Worm (Caenorhabditis elegans) whole organism, L4 larva: Measurements from ENCODE around the gene F09F7.6.

Experiments
- D1046.2 ChIP-seq: fragments of 200-800 bp; sonication (Bioruptor generic); IDR thresholded peaks from 2 replicates; pipeline ENCODE4 v1.3.6; 2022; ENCODE audit warnings: missing genetic modification characterization, missing compliant biosample characterization
- F26F4.8 ChIP-seq: fragments of 200-800 bp; sonication (Bioruptor generic); conservative IDR thresholded peaks from 2 replicates; pipeline ENCODE4 v1.3.6; 2022; ENCODE audit warnings: missing genetic modification characterization, missing compliant biosample characterization
- F37D6.2 ChIP-seq: sonication (generic microtip); optimal IDR thresholded peaks from 2 replicates; lab custom pipeline; 2016; ENCODE audit warnings: mild to moderate bottlenecking, missing genetic modification characterization, missing compliant biosample characterization
- F44E2.7 ChIP-seq: fragments of 200-800 bp; sonication (Bioruptor generic); IDR thresholded peaks from 2 replicates; pipeline ENCODE4 v2.1.2; 2022; ENCODE audit warnings: missing genetic modification characterization, missing compliant biosample characterization
- R02D3.7 ChIP-seq: fragments of 150-350 bp; sonication (generic microtip); optimal IDR thresholded peaks from 3 replicates; lab custom pipeline; 2014; ENCODE audit warnings: missing biosample characterization, missing genetic modification characterization
- T26A8.4 ChIP-seq: fragments of 200-800 bp; sonication (Bioruptor generic); IDR thresholded peaks from 2 replicates; pipeline ENCODE4 v1.3.6; 2022; ENCODE audit warnings: missing genetic modification characterization, missing compliant biosample characterization
- ZK337.2 ChIP-seq: fragments of 200-800 bp; sonication (Bioruptor generic); IDR thresholded peaks from 2 replicates; pipeline ENCODE4 v1.3.6; 2022; ENCODE audit warnings: missing genetic modification reagents, missing genetic modification characterization, missing compliant biosample characterization
- ceh-20 ChIP-seq: fragments of 200-800 bp; sonication (Bioruptor generic); IDR thresholded peaks from 2 replicates; pipeline ENCODE4 v1.3.6; 2022; ENCODE audit warnings: missing genetic modification reagents, missing genetic modification characterization, missing compliant biosample characterization
- ceh-28 ChIP-seq: fragments of 150-350 bp; optimal IDR thresholded peaks from 2 replicates; lab custom pipeline; 2014; ENCODE audit warnings: missing biosample characterization, missing genetic modification reagents, missing genetic modification characterization
- ceh-62 ChIP-seq: sonication (generic microtip); optimal IDR thresholded peaks from 2 replicates; lab custom pipeline; 2017; ENCODE audit warnings: missing biosample characterization, missing genetic modification characterization
- ceh-82 ChIP-seq: sonication (generic microtip); optimal IDR thresholded peaks from 2 replicates; lab custom pipeline; 2017; ENCODE audit warnings: missing biosample characterization, missing genetic modification characterization
- ctbp-1 ChIP-seq: fragments of 200-800 bp; sonication (Bioruptor generic); IDR thresholded peaks from 2 replicates; pipeline ENCODE4 v1.3.6; 2022; ENCODE audit warnings: missing genetic modification reagents, missing genetic modification characterization, missing compliant biosample characterization
- daf-16 ChIP-seq, 3 experiments: sonication (generic microtip); optimal IDR thresholded peaks; 2 replicates each; lab custom pipeline; 2016 to 2017; ENCODE audit warnings: missing genetic modification characterization in 3 of 3, missing genetic modification reagents in 3 of 3, mild to moderate bottlenecking in 2 of 3, missing compliant biosample characterization in 2 of 3, missing biosample characterization in 1 of 3, moderate library complexity in 1 of 3
- dmd-8 ChIP-seq: fragments of 200-800 bp; sonication (Bioruptor generic); IDR thresholded peaks from 2 replicates; pipeline ENCODE4 v1.3.6; 2022; ENCODE audit warnings: missing genetic modification characterization, missing compliant biosample characterization
- dmd-9 ChIP-seq: fragments of 200-800 bp; sonication (Bioruptor generic); IDR thresholded peaks from 2 replicates; pipeline ENCODE4 v1.3.6; 2022; ENCODE audit warnings: missing genetic modification reagents, missing genetic modification characterization, missing compliant biosample characterization
- dpl-1 ChIP-seq: fragments of 150-350 bp; optimal IDR thresholded peaks from 2 replicates; lab custom pipeline; 2014; ENCODE audit warnings: missing biosample characterization, missing genetic modification reagents, missing genetic modification characterization
- duxl-1 ChIP-seq: sonication (generic microtip); optimal IDR thresholded peaks from 2 replicates; lab custom pipeline; 2016; ENCODE audit warnings: mild to moderate bottlenecking, missing genetic modification characterization, moderate library complexity, missing compliant biosample characterization; ENCODE audit not compliant: poor library complexity
- dve-1 ChIP-seq: sonication (generic microtip); optimal IDR thresholded peaks from 2 replicates; lab custom pipeline; 2017; ENCODE audit warnings: antibody characterized with exemption, mild to moderate bottlenecking, missing genetic modification characterization, missing compliant biosample characterization; ENCODE audit not compliant: insufficient read depth
- egl-43 ChIP-seq: fragments of 200-800 bp; sonication (Bioruptor generic); IDR thresholded peaks from 2 replicates; pipeline ENCODE4 v1.3.6; 2022; ENCODE audit warnings: missing genetic modification reagents, missing genetic modification characterization, missing compliant biosample characterization
- hlh-11 ChIP-seq: fragments of 200-800 bp; sonication (Bioruptor generic); optimal IDR thresholded peaks from 2 replicates; lab custom pipeline; 2018; ENCODE audit warnings: mild to moderate bottlenecking, missing genetic modification characterization, missing compliant biosample characterization
- hmg-1.1 ChIP-seq: fragments of 200-800 bp; sonication (Bioruptor generic); IDR thresholded peaks from 2 replicates; pipeline ENCODE4 v1.3.6; 2022; ENCODE audit warnings: missing genetic modification reagents, missing genetic modification characterization, missing compliant biosample characterization
- lim-7 ChIP-seq: fragments of 200-800 bp; sonication (Bioruptor generic); IDR thresholded peaks from 2 replicates; pipeline ENCODE4 v1.3.6; 2022; ENCODE audit warnings: missing genetic modification characterization, missing compliant biosample characterization
- lin-1 ChIP-seq: fragments of 200-800 bp; sonication (Bioruptor generic); IDR thresholded peaks from 2 replicates; pipeline ENCODE4 v1.3.6; 2022; ENCODE audit warnings: missing genetic modification reagents, missing genetic modification characterization, missing compliant biosample characterization
- lin-13 ChIP-seq: fragments of 150-350 bp; optimal IDR thresholded peaks from 2 replicates; lab custom pipeline; 2014; ENCODE audit warnings: missing biosample characterization, missing genetic modification reagents, missing genetic modification characterization
- lir-3 ChIP-seq: sonication (generic microtip); optimal IDR thresholded peaks from 2 replicates; lab custom pipeline; 2016; ENCODE audit warnings: mild to moderate bottlenecking, missing genetic modification characterization, missing compliant biosample characterization
- lsy-2 ChIP-seq, 2 experiments: fragments of 150-350 bp in 1 of 2; sonication (generic microtip) in 1 of 2; optimal IDR thresholded peaks; 2 replicates each; lab custom pipeline; 2014 to 2017; ENCODE audit warnings: missing biosample characterization in 2 of 2, missing genetic modification characterization in 2 of 2
- mdt-29 ChIP-seq: fragments of 200-800 bp; sonication (Bioruptor generic); IDR thresholded peaks from 2 replicates; pipeline ENCODE4 v1.3.6; 2022; ENCODE audit warnings: missing genetic modification reagents, missing genetic modification characterization, missing compliant biosample characterization
- mep-1 ChIP-seq: fragments of 150-350 bp; sonication (generic microtip); optimal IDR thresholded peaks from 3 replicates; lab custom pipeline; 2014; ENCODE audit warnings: missing biosample characterization, missing genetic modification characterization
- mxl-3 ChIP-seq: fragments of 200-800 bp; sonication (Bioruptor generic); optimal IDR thresholded peaks from 2 replicates; lab custom pipeline; 2018; ENCODE audit warnings: mild to moderate bottlenecking, missing genetic modification characterization, missing compliant biosample characterization
- nhr-10 ChIP-seq: fragments of 150-350 bp; optimal IDR thresholded peaks from 2 replicates; lab custom pipeline; 2014; ENCODE audit warnings: missing biosample characterization, missing genetic modification characterization
- nhr-11 ChIP-seq: fragments of 150-350 bp; optimal IDR thresholded peaks from 2 replicates; lab custom pipeline; 2014; ENCODE audit warnings: missing biosample characterization, missing genetic modification characterization
- nhr-237 ChIP-seq: sonication (generic microtip); optimal IDR thresholded peaks from 2 replicates; lab custom pipeline; 2017; ENCODE audit warnings: missing biosample characterization, missing genetic modification characterization
- nhr-25 ChIP-seq: sonication (generic microtip); optimal IDR thresholded peaks from 2 replicates; lab custom pipeline; 2017; ENCODE audit warnings: missing genetic modification characterization, mild to moderate bottlenecking, missing compliant biosample characterization, antibody characterized with exemption, moderate library complexity, borderline replicate concordance; ENCODE audit not compliant: insufficient read depth
- nhr-28 ChIP-seq: fragments of 150-350 bp; optimal IDR thresholded peaks from 2 replicates; lab custom pipeline; 2014; ENCODE audit warnings: missing biosample characterization, missing genetic modification characterization
- nhr-48 ChIP-seq: sonication (generic microtip); optimal IDR thresholded peaks from 2 replicates; lab custom pipeline; 2016; ENCODE audit warnings: mild to moderate bottlenecking, missing genetic modification characterization, missing compliant biosample characterization
- nhr-6 ChIP-seq: fragments of 150-350 bp; optimal IDR thresholded peaks from 2 replicates; lab custom pipeline; 2014; ENCODE audit warnings: missing biosample characterization, missing genetic modification characterization
- nhr-77 ChIP-seq: fragments of 150-350 bp; optimal IDR thresholded peaks from 2 replicates; lab custom pipeline; 2014; ENCODE audit warnings: missing biosample characterization, missing genetic modification characterization
- pqm-1 ChIP-seq: sonication (generic microtip); optimal IDR thresholded peaks from 2 replicates; lab custom pipeline; 2017; ENCODE audit warnings: missing biosample characterization, missing genetic modification characterization
- rbr-2 ChIP-seq: sonication (generic microtip); optimal IDR thresholded peaks from 2 replicates; lab custom pipeline; 2016; ENCODE audit warnings: missing genotype, missing genetic modification characterization, missing compliant biosample characterization
- saeg-2 ChIP-seq: fragments of 200-800 bp; sonication (Bioruptor generic); IDR thresholded peaks from 2 replicates; pipeline ENCODE4 v1.3.6; 2022; ENCODE audit warnings: missing genetic modification reagents, missing genetic modification characterization, missing compliant biosample characterization
- sdz-12 ChIP-seq: fragments of 200-800 bp; sonication (Bioruptor generic); optimal IDR thresholded peaks from 2 replicates; lab custom pipeline; 2018; ENCODE audit warnings: mild to moderate bottlenecking, missing genetic modification characterization, missing compliant biosample characterization
- skn-1 ChIP-seq: fragments of 150-350 bp; optimal IDR thresholded peaks from 2 replicates; lab custom pipeline; 2014; ENCODE audit warnings: missing biosample characterization, missing genetic modification characterization
- snpc-1.2 ChIP-seq: fragments of 200-800 bp; sonication (Bioruptor generic); IDR thresholded peaks from 2 replicates; pipeline ENCODE4 v1.3.6; 2022; ENCODE audit warnings: missing genetic modification reagents, missing genetic modification characterization, missing compliant biosample characterization
- snpc-4 ChIP-seq: fragments of 150-350 bp; optimal IDR thresholded peaks from 2 replicates; lab custom pipeline; 2014; ENCODE audit warnings: missing biosample characterization, missing genetic modification characterization
- spr-1 ChIP-seq: sonication (generic microtip); optimal IDR thresholded peaks from 2 replicates; lab custom pipeline; 2016; ENCODE audit warnings: mild to moderate bottlenecking, missing genetic modification characterization, missing compliant biosample characterization
- tra-1 ChIP-seq: fragments of 200-800 bp; sonication (Bioruptor generic); IDR thresholded peaks from 2 replicates; pipeline ENCODE4 v1.3.6; 2022; ENCODE audit warnings: missing genetic modification reagents, missing genetic modification characterization, missing compliant biosample characterization
- unc-130 ChIP-seq: sonication (generic microtip); optimal IDR thresholded peaks from 2 replicates; lab custom pipeline; 2016; ENCODE audit warnings: missing genetic modification reagents, missing genetic modification characterization, missing compliant biosample characterization
- unc-39 ChIP-seq: sonication (generic microtip); optimal IDR thresholded peaks from 2 replicates; lab custom pipeline; 2017; ENCODE audit warnings: missing biosample characterization, missing genetic modification characterization
- zag-1 ChIP-seq: fragments of 150-350 bp; optimal IDR thresholded peaks from 2 replicates; lab custom pipeline; 2014; ENCODE audit warnings: missing biosample characterization, missing genetic modification characterization
- zip-11 ChIP-seq: fragments of 200-800 bp; sonication (Bioruptor generic); IDR thresholded peaks from 2 replicates; pipeline ENCODE4 v1.3.6; 2022; ENCODE audit warnings: missing genetic modification characterization, missing compliant biosample characterization
- zip-2 ChIP-seq: fragments of 150-350 bp; optimal IDR thresholded peaks from 2 replicates; lab custom pipeline; 2014; ENCODE audit warnings: missing biosample characterization, missing genetic modification characterization
- ztf-11 ChIP-seq: fragments of 150-350 bp; optimal IDR thresholded peaks from 2 replicates; lab custom pipeline; 2014; ENCODE audit warnings: missing biosample characterization, missing genetic modification characterization
- ztf-7 ChIP-seq: fragments of 150-350 bp; optimal IDR thresholded peaks from 2 replicates; lab custom pipeline; 2014; ENCODE audit warnings: missing biosample characterization, missing genetic modification characterization

The F09F7.6 gene

ce11 chrIII:5553098-5553497, 1.2 kb upstream of the F09F7.6 start (continued):
- TF ChIP-seq nhr-11 (tag; lab: Kevin White, UChicago) (no peak), ceh-28 (tag; lab: Kevin White, UChicago) (no peak), nhr-28 (tag; lab: Kevin White, UChicago) (peak; percentile 70), mep-1 (peak; percentile 40), lin-13 (GFP tag; lab: Kevin White, UChicago) (no peak), F26F4.8 (no peak), R02D3.7 (tag; lab: Kevin White, UChicago) (no peak), rbr-2 (tag; lab: Kevin White, UChicago) (no peak), nhr-25 (no peak), ceh-62 (tag; lab: Kevin White, UChicago) (no peak), dpl-1 (GFP tag; lab: Kevin White, UChicago) (no peak), ceh-20 (GFP tag; lab: Robert Waterston, UW) (peak; percentile 31; the same call in 1 of the 2 replicates), snpc-4 (tag; lab: Kevin White, UChicago) (no peak), dve-1 (peak; percentile 93), lsy-2 (tag; optimal IDR thresholded peaks at IDR 0.05; lab: Kevin White, UChicago) (peak in 1 of 2 experiments; percentile 29), zip-11 (GFP tag; lab: Robert Waterston, UW) (no peak), snpc-1.2 (GFP tag; lab: Robert Waterston, UW) (no peak), saeg-2 (no peak), ZK337.2 (GFP tag; lab: Robert Waterston, UW) (no peak), hlh-11 (peak; percentile 77), F44E2.7 (GFP tag; lab: Robert Waterston, UW) (no peak), lim-7 (GFP tag; lab: Robert Waterston, UW) (no peak), nhr-237 (tag; lab: Kevin White, UChicago) (no peak), nhr-48 (tag; lab: Kevin White, UChicago) (peak; percentile 27), spr-1 (tag; lab: Kevin White, UChicago) (no peak), ceh-82 (tag; lab: Kevin White, UChicago) (no peak), ztf-11 (tag; lab: Kevin White, UChicago) (no peak), nhr-6 (no peak), nhr-77 (tag; lab: Kevin White, UChicago) (peak; percentile 55), zag-1 (tag; lab: Kevin White, UChicago) (no peak), sdz-12 (GFP tag; lab: Kevin White, UChicago) (no peak), dmd-8 (GFP tag; lab: Robert Waterston, UW) (no peak), ctbp-1 (no peak), skn-1 (tag; lab: Kevin White, UChicago) (no peak), unc-130 (GFP tag; lab: Kevin White, UChicago) (no peak), lir-3 (tag; lab: Kevin White, UChicago) (no peak), D1046.2 (GFP tag; lab: Robert Waterston, UW) (no peak), zip-2 (tag; lab: Kevin White, UChicago) (no peak), mxl-3 (GFP tag; lab: Kevin White, UChicago) (no peak), dmd-9 (GFP tag; lab: Robert Waterston, UW) (no peak), F37D6.2 (tag; lab: Kevin White, UChicago) (no peak), mdt-29 (GFP tag; lab: Robert Waterston, UW) (peak; percentile 80; the same call in 1 of the 2 replicates), tra-1 (peak; percentile 72), pqm-1 (tag; lab: Kevin White, UChicago) (no peak), lin-1 (peak; percentile 71; the same call in 1 of the 2 replicates), duxl-1 (no peak), daf-16 (GFP tag; optimal IDR thresholded peaks at IDR 0.05; lab: Kevin White, UChicago) (peak in 1 of 2 experiments; percentile 91), daf-16 (tag; optimal IDR thresholded peaks at IDR 0.05; lab: Kevin White, UChicago) (peak; percentile 92), nhr-10 (tag; lab: Kevin White, UChicago) (no peak), T26A8.4 (no peak; the same call in 1 of the 2 replicates), hmg-1.1 (GFP tag; lab: Robert Waterston, UW) (no peak), egl-43 (GFP tag; lab: Robert Waterston, UW) (no peak), ztf-7 (no peak), unc-39 (tag; lab: Kevin White, UChicago) (no peak)
